Worm (Caenorhabditis elegans): Measurements from ENCODE around the gene F45E1.4.

The F45E1.4 gene

ce11 chrX:8021609-8022008 is 35.8 kb downstream of the F45E1.4 start (continued):
- TF ChIP-seq jun-1 (tag; optimal IDR thresholded peaks at IDR 0.05) (no peak), set-16 (GFP tag; IDR thresholded peaks at IDR 0.05) (peak; percentile 62), vab-7 (GFP tag; IDR thresholded peaks at IDR 0.05) (no peak; the same call in 1 of the 2 replicates), egl-43 (GFP tag; IDR thresholded peaks at IDR 0.05) (peak; percentile 84), mep-1 (tag; optimal IDR thresholded peaks at IDR 0.05) (peak; percentile 88), ceh-20 (GFP tag; IDR thresholded peaks at IDR 0.05) (peak; percentile 91), Y5F2A.4 (GFP tag; optimal IDR thresholded peaks at IDR 0.05) (no peak), snpc-1.2 (GFP tag; IDR thresholded peaks at IDR 0.05) (peak; percentile 46; the same call in 1 of the 2 replicates), saeg-2 (GFP tag; IDR thresholded peaks at IDR 0.05) (no peak), T20F7.1 (GFP tag; optimal IDR thresholded peaks at IDR 0.05) (peak; percentile 69), unc-62 (GFP tag; optimal IDR thresholded peaks at IDR 0.05 in 1 of 2) (peak in 1 of 2 experiments; percentile 89), unc-62 (tag; optimal IDR thresholded peaks at IDR 0.05) (no peak), mdt-29 (GFP tag; IDR thresholded peaks at IDR 0.05) (peak; percentile 52; the same call in 1 of the 2 replicates), zfp-2 (tag; optimal IDR thresholded peaks at IDR 0.05) (no peak), mdl-1 (tag; optimal IDR thresholded peaks at IDR 0.05) (peak; percentile 76 to 87), nhr-102 (tag; optimal IDR thresholded peaks at IDR 0.05) (peak; percentile 43)

- TF ChIP-seq lin-1 (GFP tag; IDR thresholded peaks at IDR 0.05): peak; percentile 44; the same call in 1 of the 2 replicates
- 0 out of 2 replicates have a peak, but pooled peaks have one; percentile 31 for TF ChIP-seq egl-43 (GFP tag; IDR thresholded peaks at IDR 0.05)
- no peak for TF ChIP-seq gei-8 (GFP tag; optimal IDR thresholded peaks at IDR 0.05)
- 0 out of 2 replicates have a peak, but pooled peaks have one; percentile 37 for TF ChIP-seq mdt-29 (GFP tag; IDR thresholded peaks at IDR 0.05)
- TF ChIP-seq mes-2 (tag; optimal IDR thresholded peaks at IDR 0.05; ENCODE audit: poor library complexity, severe bottlenecking): peak; percentile 47
- peak; percentile 82 for TF ChIP-seq dve-1 (tag; optimal IDR thresholded peaks at IDR 0.05; ENCODE audit: insufficient read depth)
- 0 out of 2 replicates have a peak, but pooled peaks have one; percentile 38 for TF ChIP-seq saeg-2 (GFP tag; IDR thresholded peaks at IDR 0.05)
- peak; percentile 56 for TF ChIP-seq nhr-28 (tag; optimal IDR thresholded peaks at IDR 0.05)
- peak; percentile 18 for TF ChIP-seq duxl-1 (tag; optimal IDR thresholded peaks at IDR 0.05; ENCODE audit: poor library complexity)
- TF ChIP-seq zfp-3 (GFP tag; conservative IDR thresholded peaks at IDR 0.05): 0 out of 2 replicates have a peak, but pooled peaks have one; percentile 23
- peak; percentile 48 for TF ChIP-seq mxl-3 (GFP tag; optimal IDR thresholded peaks at IDR 0.05)
- no peak for TF ChIP-seq daf-16 (GFP tag; optimal IDR thresholded peaks at IDR 0.05)
- peak; percentile 98 for TF ChIP-seq daf-16 (tag; optimal IDR thresholded peaks at IDR 0.05)
- TF ChIP-seq nhr-77 (tag; optimal IDR thresholded peaks at IDR 0.05): peak; percentile 74
- TF ChIP-seq nhr-102 (tag; optimal IDR thresholded peaks at IDR 0.05): peak; percentile 10
- no peak for TF ChIP-seq fos-1 (tag; optimal IDR thresholded peaks at IDR 0.05)
- peak in 1 of 2 experiments; percentile 45 for TF ChIP-seq hif-1 (tag; optimal IDR thresholded peaks at IDR 0.05)
- peak; percentile 52 for TF ChIP-seq hlh-30 (tag; optimal IDR thresholded peaks at IDR 0.05; ENCODE audit: insufficient read depth)
- 0 out of 2 replicates have a peak, but pooled peaks have one; percentile 38 for TF ChIP-seq php-3 (GFP tag; IDR thresholded peaks at IDR 0.05)
- peak; percentile 63 for TF ChIP-seq pqm-1 (tag; optimal IDR thresholded peaks at IDR 0.05)
- peak; percentile 86 for TF ChIP-seq hlh-11 (tag; optimal IDR thresholded peaks at IDR 0.05)
- TF ChIP-seq arid-1 (GFP tag; conservative IDR thresholded peaks at IDR 0.05): no peak
- TF ChIP-seq rbr-2 (tag; optimal IDR thresholded peaks at IDR 0.05): no peak
- TF ChIP-seq T26A8.4 (GFP tag; IDR thresholded peaks at IDR 0.05): 0 out of 2 replicates have a peak, but pooled peaks have one; percentile 20
- no peak for TF ChIP-seq fkh-10 (GFP tag; optimal IDR thresholded peaks at IDR 0.05)
- TF ChIP-seq dmd-6 (GFP tag; IDR thresholded peaks at IDR 0.05): peak; percentile 79
- TF ChIP-seq mdl-1 (tag; optimal IDR thresholded peaks at IDR 0.05): peak in 1 of 2 experiments; percentile 75
- TF ChIP-seq unc-62 (GFP tag; optimal IDR thresholded peaks at IDR 0.05 in 1 of 2): no peak
- TF ChIP-seq unc-62 (tag; optimal IDR thresholded peaks at IDR 0.05): no peak
Measured at ce11 chrX:8022728-8023127, 36.9 kb downstream of the F45E1.4 start.
